Fruit fly (Drosophila melanogaster) whole organism, embryonic: ENCODE results near the gene Mdh2.

Source experiments
- BEAF-32 ChIP-seq: fragments of 200-800 bp; sonication (Bioruptor generic); optimal IDR thresholded peaks from 3 replicates; lab custom pipeline; 2017; ENCODE audit warnings: missing biosample characterization, missing genetic modification characterization, mild to moderate bottlenecking, moderate library complexity, missing genetic modification reagents
- CG10147 ChIP-seq: fragments of 200-800 bp; sonication (Bioruptor generic); optimal IDR thresholded peaks from 2 replicates; lab custom pipeline; 2019; ENCODE audit warnings: missing biosample characterization, mild to moderate bottlenecking, missing genetic modification characterization, moderate library complexity
- CG10209 ChIP-seq: fragments of 200-800 bp; sonication (Bioruptor generic); optimal IDR thresholded peaks from 3 replicates; lab custom pipeline; 2017; ENCODE audit warnings: missing biosample characterization, mild to moderate bottlenecking, missing genetic modification characterization, missing genetic modification reagents
- CG10654 ChIP-seq: fragments of 200-800 bp; sonication (Bioruptor generic); optimal IDR thresholded peaks from 2 replicates; lab custom pipeline; 2016; ENCODE audit warnings: missing biosample characterization, missing genetic modification characterization
- CG10979 ChIP-seq: fragments of 200-800 bp; sonication (Bioruptor generic); optimal IDR thresholded peaks from 2 replicates; lab custom pipeline; 2018; ENCODE audit warnings: missing biosample characterization, mild to moderate bottlenecking, missing genetic modification characterization, moderate library complexity
- CG12769 ChIP-seq: fragments of 200-800 bp; sonication (Bioruptor generic); optimal IDR thresholded peaks from 2 replicates; lab custom pipeline; 2019; ENCODE audit warnings: missing biosample characterization, mild to moderate bottlenecking, missing genetic modification characterization, moderate library complexity
- CG1529 ChIP-seq: fragments of 200-800 bp; sonication (Bioruptor generic); optimal IDR thresholded peaks from 3 replicates; lab custom pipeline; 2018; ENCODE audit warnings: missing biosample characterization, missing genetic modification characterization
- CG1647 ChIP-seq: fragments of 200-800 bp; sonication (Bioruptor generic); optimal IDR thresholded peaks from 3 replicates; lab custom pipeline; 2016; ENCODE audit warnings: missing biosample characterization, missing genetic modification characterization
- CG16779 ChIP-seq: fragments of 200-800 bp; sonication (Bioruptor generic); IDR thresholded peaks from 2 replicates; pipeline ENCODE4 v1.3.6; 2022; ENCODE audit warnings: missing biosample characterization, missing genetic modification characterization
- CG17802 ChIP-seq: fragments of 200-800 bp; sonication (Bioruptor generic); optimal IDR thresholded peaks from 2 replicates; lab custom pipeline; 2018; ENCODE audit warnings: missing biosample characterization, mild to moderate bottlenecking, missing genetic modification characterization, moderate library complexity
- CG18011 ChIP-seq: fragments of 200-800 bp; sonication (Bioruptor generic); optimal IDR thresholded peaks from 2 replicates; lab custom pipeline; 2017; ENCODE audit warnings: missing biosample characterization, missing genetic modification characterization, mild to moderate bottlenecking, moderate library complexity, missing genotype
- CG2129 ChIP-seq: fragments of 200-800 bp; sonication (Bioruptor generic); IDR thresholded peaks from 2 replicates; pipeline ENCODE4 v1.3.6; 2022; ENCODE audit warnings: missing biosample characterization, missing genetic modification characterization; ENCODE audit not compliant: partially characterized antibody
- CG2875 ChIP-seq: fragments of 200-800 bp; sonication (Bioruptor generic); optimal IDR thresholded peaks from 2 replicates; lab custom pipeline; 2017; ENCODE audit warnings: missing biosample characterization, mild to moderate bottlenecking, missing genetic modification characterization, missing genetic modification reagents
- CG30020 ChIP-seq: fragments of 200-800 bp; optimal IDR thresholded peaks from 2 replicates; lab custom pipeline; 2019; ENCODE audit warnings: missing biosample characterization, mild to moderate bottlenecking, missing genetic modification characterization, moderate library complexity
- CG3838 ChIP-seq: fragments of 200-800 bp; sonication (Bioruptor generic); optimal IDR thresholded peaks from 3 replicates; lab custom pipeline; 2016; ENCODE audit warnings: missing biosample characterization, missing genetic modification characterization
- CG6854 ChIP-seq: fragments of 200-800 bp; sonication (Bioruptor generic); optimal IDR thresholded peaks from 3 replicates; lab custom pipeline; 2017; ENCODE audit warnings: missing biosample characterization, mild to moderate bottlenecking, missing genetic modification characterization
- CG8924 ChIP-seq: fragments of 200-800 bp; optimal IDR thresholded peaks from 3 replicates; lab custom pipeline; 2019; ENCODE audit warnings: missing biosample characterization, mild to moderate bottlenecking, missing genetic modification characterization, moderate library complexity
- D ChIP-seq, 2 experiments: fragments of 200-800 bp in 1 of 2; fragments of >200 bp in 1 of 2; sonication (Bioruptor generic) in 1 of 2; optimal IDR thresholded peaks; 2 replicates in 1 of 2; 3 replicates in 1 of 2; lab custom pipeline; 2017; ENCODE audit warnings: mild to moderate bottlenecking in 1 of 2, missing biosample characterization in 1 of 2, missing genetic modification characterization in 1 of 2, missing genetic modification reagents in 1 of 2
- D19B ChIP-seq: fragments of 200-800 bp; sonication (Bioruptor generic); optimal IDR thresholded peaks from 2 replicates; lab custom pipeline; 2017; ENCODE audit warnings: missing biosample characterization, mild to moderate bottlenecking, missing genetic modification characterization
- Dad ChIP-seq: fragments of 200-800 bp; sonication (Bioruptor generic); optimal IDR thresholded peaks from 3 replicates; lab custom pipeline; 2016; ENCODE audit warnings: missing biosample characterization, missing genetic modification characterization
- Dek ChIP-seq: fragments of 200-800 bp; sonication (Bioruptor generic); optimal IDR thresholded peaks from 3 replicates; lab custom pipeline; 2019; ENCODE audit warnings: missing biosample characterization, mild to moderate bottlenecking, missing genetic modification characterization, moderate library complexity
- Gsc ChIP-seq: fragments of 200-800 bp; sonication (Bioruptor generic); IDR thresholded peaks from 2 replicates; pipeline ENCODE4 v1.3.6; 2022; ENCODE audit warnings: missing biosample characterization, missing genetic modification characterization
- Nf-YB ChIP-seq: fragments of 200-800 bp; sonication (Bioruptor generic); optimal IDR thresholded peaks from 3 replicates; lab custom pipeline; 2019; ENCODE audit warnings: missing biosample characterization, mild to moderate bottlenecking, missing genetic modification characterization, moderate library complexity
- Optix ChIP-seq: fragments of 200-800 bp; sonication (Bioruptor generic); IDR thresholded peaks from 3 replicates; pipeline ENCODE4 v1.3.6; 2022; ENCODE audit warnings: missing biosample characterization, missing genetic modification characterization
- Sox102F ChIP-seq: fragments of 200-800 bp; sonication (Bioruptor generic); optimal IDR thresholded peaks from 2 replicates; lab custom pipeline; 2018; ENCODE audit warnings: missing biosample characterization, mild to moderate bottlenecking, missing genetic modification characterization, moderate library complexity
- Xbp1 ChIP-seq: fragments of 200-800 bp; sonication (Bioruptor generic); optimal IDR thresholded peaks from 3 replicates; lab custom pipeline; 2016; ENCODE audit warnings: missing biosample characterization, mild to moderate bottlenecking, missing genetic modification characterization
- amos ChIP-seq: fragments of 200-800 bp; sonication (Bioruptor generic); IDR thresholded peaks from 2 replicates; pipeline ENCODE4 v1.3.6; 2022; ENCODE audit warnings: missing biosample characterization, missing genetic modification characterization; ENCODE audit not compliant: partially characterized antibody
- ase ChIP-seq: fragments of 200-800 bp; sonication (Bioruptor generic); IDR thresholded peaks from 3 replicates; pipeline ENCODE4 v1.3.6; 2022; ENCODE audit warnings: missing biosample characterization, missing genetic modification characterization
- az2 ChIP-seq: fragments of 200-800 bp; sonication (Bioruptor generic); optimal IDR thresholded peaks from 3 replicates; lab custom pipeline; 2016; ENCODE audit warnings: missing biosample characterization, missing genetic modification characterization
- bsh ChIP-seq, 2 experiments: fragments of 200-800 bp; sonication (Bioruptor generic); optimal IDR thresholded peaks; 2 replicates each; lab custom pipeline; 2017 to 2018; ENCODE audit warnings: mild to moderate bottlenecking in 2 of 2, missing biosample characterization in 2 of 2, missing genetic modification characterization in 2 of 2, moderate library complexity in 1 of 2
- corto ChIP-seq: fragments of 200-800 bp; sonication (Bioruptor generic); optimal IDR thresholded peaks from 2 replicates; lab custom pipeline; 2016; ENCODE audit warnings: missing biosample characterization, mild to moderate bottlenecking, missing genetic modification characterization, moderate library complexity
- fu2 ChIP-seq: fragments of 200-800 bp; sonication (Bioruptor generic); optimal IDR thresholded peaks from 2 replicates; lab custom pipeline; 2016; ENCODE audit warnings: missing biosample characterization, missing genetic modification characterization
- gro ChIP-seq: fragments of 200-800 bp; sonication (Bioruptor generic); optimal IDR thresholded peaks from 2 replicates; lab custom pipeline; 2016; ENCODE audit warnings: missing biosample characterization, missing genetic modification characterization
- gsb ChIP-seq: fragments of 200-800 bp; sonication (Bioruptor generic); IDR thresholded peaks from 2 replicates; pipeline ENCODE4 v1.3.6; 2022; ENCODE audit warnings: missing biosample characterization, missing genetic modification characterization
- ind ChIP-seq: fragments of 200-800 bp; sonication (Bioruptor generic); optimal IDR thresholded peaks from 3 replicates; lab custom pipeline; 2016; ENCODE audit warnings: missing biosample characterization, missing genetic modification characterization
- jumu ChIP-seq: fragments of 200-800 bp; sonication (Bioruptor generic); optimal IDR thresholded peaks from 3 replicates; lab custom pipeline; 2016; ENCODE audit warnings: missing biosample characterization, missing genetic modification characterization
- lola ChIP-seq, 3 experiments: fragments of >200 bp in 2 of 3; fragments of 200-800 bp in 1 of 3; sonication (Bioruptor generic) in 1 of 3; optimal IDR thresholded peaks; 2 replicates each; lab custom pipeline; 2017 to 2019; ENCODE audit warnings: missing biosample characterization in 3 of 3, missing genetic modification characterization in 3 of 3, mild to moderate bottlenecking in 1 of 3, moderate library complexity in 1 of 3
- oc ChIP-seq: fragments of 200-800 bp; sonication (Bioruptor generic); optimal IDR thresholded peaks from 2 replicates; lab custom pipeline; 2018; ENCODE audit warnings: missing biosample characterization, mild to moderate bottlenecking, missing genetic modification characterization, moderate library complexity
- ro ChIP-seq: fragments of 200-800 bp; sonication (Bioruptor generic); IDR thresholded peaks from 2 replicates; pipeline ENCODE4 v1.3.6; 2022; ENCODE audit warnings: missing biosample characterization, missing genetic modification characterization
- salm ChIP-seq: fragments of 200-800 bp; sonication (Bioruptor generic); optimal IDR thresholded peaks from 2 replicates; lab custom pipeline; 2018; ENCODE audit warnings: missing biosample characterization, mild to moderate bottlenecking, missing genetic modification characterization
- sc ChIP-seq, 3 experiments: fragments of >200 bp in 2 of 3; fragments of 200-800 bp in 1 of 3; sonication (Bioruptor generic) in 1 of 3; optimal IDR thresholded peaks; 2 replicates in 2 of 3; 3 replicates in 1 of 3; lab custom pipeline; 2017; ENCODE audit warnings: mild to moderate bottlenecking in 1 of 3, missing biosample characterization in 1 of 3, missing genetic modification characterization in 1 of 3, missing genetic modification reagents in 1 of 3
- sens-2 ChIP-seq: fragments of 200-800 bp; sonication (Bioruptor generic); IDR thresholded peaks from 2 replicates; pipeline ENCODE4 v1.3.6; 2022; ENCODE audit warnings: missing biosample characterization, missing genetic modification characterization
- sr ChIP-seq: fragments of 200-800 bp; sonication (Bioruptor generic); IDR thresholded peaks from 3 replicates; pipeline ENCODE4 v1.3.6; 2022; ENCODE audit warnings: missing biosample characterization, missing genetic modification characterization
- tna ChIP-seq: fragments of 200-800 bp; sonication (Bioruptor generic); IDR thresholded peaks from 2 replicates; pipeline ENCODE4 v1.3.6; 2022; ENCODE audit warnings: missing biosample characterization, missing genetic modification characterization; ENCODE audit not compliant: partially characterized antibody
- twi ChIP-seq: fragments of 200-800 bp; optimal IDR thresholded peaks from 2 replicates; lab custom pipeline; 2019; ENCODE audit warnings: missing biosample characterization, mild to moderate bottlenecking, missing genetic modification characterization, moderate library complexity
- tx ChIP-seq: fragments of 200-800 bp; sonication (Bioruptor generic); optimal IDR thresholded peaks from 2 replicates; lab custom pipeline; 2016; ENCODE audit warnings: missing biosample characterization, missing genetic modification characterization
- wdn ChIP-seq: fragments of 200-800 bp; sonication (Bioruptor generic); IDR thresholded peaks from 2 replicates; pipeline ENCODE4 v1.3.6; 2022; ENCODE audit warnings: missing biosample characterization, missing genetic modification characterization
- zfh2 ChIP-seq: fragments of 200-800 bp; sonication (Bioruptor generic); optimal IDR thresholded peaks from 2 replicates; lab custom pipeline; 2016; ENCODE audit warnings: missing biosample characterization, missing genetic modification characterization

Gene Mdh2

DNA sequence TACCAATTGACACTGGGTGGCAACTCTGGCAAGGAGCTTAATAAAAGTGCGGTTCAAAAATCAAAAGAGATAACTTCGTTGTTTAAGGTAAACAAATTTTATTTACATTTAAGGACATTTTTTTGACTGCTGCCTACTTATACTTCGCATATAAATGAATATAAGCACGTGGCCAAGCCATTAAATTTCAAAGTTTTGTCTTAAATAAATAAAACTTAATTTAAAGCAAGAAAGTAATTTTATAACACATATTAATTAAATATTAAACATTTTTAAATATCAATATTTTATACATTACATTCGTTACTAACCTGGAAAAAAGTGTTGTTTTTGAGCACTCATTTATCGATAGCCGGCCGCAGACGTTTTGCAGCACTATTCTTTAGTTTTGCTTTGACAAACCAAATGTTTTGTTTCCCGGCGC is 37.5 kb upstream of the Mdh2 start, which contains the start of the genes CG12321 and MED17 (continued):
- TF ChIP-seq jumu = peak; percentile 42
- no peak for TF ChIP-seq corto (GFP tag; lab: Kevin White, UChicago)
- TF ChIP-seq az2 (GFP tag; lab: Kevin White, UChicago) = peak; percentile 91
- TF ChIP-seq CG2129 (GFP tag; lab: Robert Waterston, UW) = no peak
- peak; percentile 85 for TF ChIP-seq CG10979 (tag; lab: Kevin White, UChicago)
- peak; percentile 88 for TF ChIP-seq CG10147 (GFP tag; lab: Kevin White, UChicago)
- TF ChIP-seq D (optimal IDR thresholded peaks at IDR 0.05; lab: Kevin White, UChicago) = no peak
- TF ChIP-seq D (GFP tag; optimal IDR thresholded peaks at IDR 0.05; lab: Kevin White, UChicago) = peak; percentile 85
- TF ChIP-seq ind = peak; percentile 92
- no peak for TF ChIP-seq gro
- TF ChIP-seq CG10654 = peak; percentile 87
- TF ChIP-seq tx (GFP tag; lab: Kevin White, UChicago) = peak; percentile 61
- peak; percentile 57; the same call in 1 of the 3 replicates for TF ChIP-seq Optix (GFP tag; lab: Robert Waterston, UW)
- TF ChIP-seq sc (optimal IDR thresholded peaks at IDR 0.05; lab: Kevin White, UChicago) = no peak
- TF ChIP-seq sc (GFP tag; optimal IDR thresholded peaks at IDR 0.05; lab: Kevin White, UChicago) = peak; percentile 85
- peak; percentile 52 for TF ChIP-seq Gsc (GFP tag; lab: Robert Waterston, UW)
- no peak for TF ChIP-seq sr (GFP tag; lab: Robert Waterston, UW)
- TF ChIP-seq CG6854 = peak; percentile 61
- TF ChIP-seq CG17802 (tag; lab: Kevin White, UChicago) = peak; percentile 52
- no peak for TF ChIP-seq amos (GFP tag; lab: Robert Waterston, UW)
- TF ChIP-seq salm (tag; lab: Kevin White, UChicago) = no peak
- TF ChIP-seq gsb = peak; percentile 46
- no peak; the same call in 1 of the 2 replicates for TF ChIP-seq sens-2 (GFP tag; lab: Robert Waterston, UW)
- TF ChIP-seq oc (tag; lab: Kevin White, UChicago) = peak; percentile 82
- peak; percentile 43 for TF ChIP-seq CG3838
- TF ChIP-seq CG1647 = peak; percentile 62
- TF ChIP-seq ro (GFP tag; lab: Robert Waterston, UW) = peak; percentile 67
- TF ChIP-seq Nf-YB (GFP tag; lab: Kevin White, UChicago) = peak; percentile 54
- peak; percentile 90 for TF ChIP-seq CG8924 (tag; lab: Kevin White, UChicago)
- peak; percentile 79 for TF ChIP-seq twi
- TF ChIP-seq Sox102F (GFP tag; lab: Kevin White, UChicago) = peak; percentile 91
- TF ChIP-seq Xbp1 (GFP tag; lab: Kevin White, UChicago) = peak; percentile 94
- peak; percentile 92 for TF ChIP-seq CG10209 (GFP tag; lab: Kevin White, UChicago)
- no peak for TF ChIP-seq tna (GFP tag; lab: Robert Waterston, UW)
- TF ChIP-seq CG18011 (GFP tag; lab: Kevin White, UChicago) = peak; percentile 81
- TF ChIP-seq CG16779 (GFP tag; lab: Robert Waterston, UW) = peak; percentile 82
- TF ChIP-seq CG1529 (GFP tag; lab: Kevin White, UChicago) = peak; percentile 68
- TF ChIP-seq CG2875 (GFP tag; lab: Kevin White, UChicago) = peak; percentile 79
- peak; percentile 80 for TF ChIP-seq wdn (GFP tag; lab: Robert Waterston, UW)
- TF ChIP-seq zfh2 (GFP tag; lab: Kevin White, UChicago) = peak; percentile 79
- peak; percentile 85 for TF ChIP-seq Dek (tag; lab: Kevin White, UChicago)
- TF ChIP-seq CG12769 (tag; lab: Kevin White, UChicago) = no peak
- peak; percentile 73 for TF ChIP-seq CG30020 (tag; lab: Kevin White, UChicago)
- peak; percentile 62 for TF ChIP-seq fu2 (GFP tag; lab: Kevin White, UChicago)
- TF ChIP-seq D19B = peak; percentile 78
- no peak for TF ChIP-seq Dad (GFP tag; lab: Kevin White, UChicago)
- peak; percentile 64 for TF ChIP-seq BEAF-32
- peak; percentile 85 for TF ChIP-seq ase
- TF ChIP-seq bsh (GFP tag; optimal IDR thresholded peaks at IDR 0.05; lab: Kevin White, UChicago) = peak in 1 of 2 experiments; percentile 85
- peak in 1 of 3 experiments; percentile 85 for TF ChIP-seq lola (GFP tag; optimal IDR thresholded peaks at IDR 0.05; lab: Kevin White, UChicago)
